Worm (Caenorhabditis elegans) whole organism, L1 larva: ENCODE data around the gene srx-82.

Experiments used
- C04F5.9 ChIP-seq: sonication (generic microtip); optimal IDR thresholded peaks from 2 replicates; lab custom pipeline; 2016; ENCODE audit warnings: missing genetic modification characterization, missing compliant biosample characterization
- C16A3.4 ChIP-seq: fragments of 150-350 bp; optimal IDR thresholded peaks from 2 replicates; lab custom pipeline; 2014; ENCODE audit warnings: missing biosample characterization, missing genetic modification characterization
- F16B12.6 ChIP-seq: fragments of 150-350 bp; optimal IDR thresholded peaks from 2 replicates; lab custom pipeline; 2014; ENCODE audit warnings: missing biosample characterization, missing genetic modification characterization
- aha-1 ChIP-seq: fragments of 150-350 bp; optimal IDR thresholded peaks from 2 replicates; lab custom pipeline; 2014; ENCODE audit warnings: missing biosample characterization, missing genetic modification characterization
- aly-2 ChIP-seq: fragments of 150-350 bp; optimal IDR thresholded peaks from 2 replicates; lab custom pipeline; 2014; ENCODE audit warnings: missing biosample characterization, missing genetic modification characterization
- blmp-1 ChIP-seq: fragments of 150-350 bp; optimal IDR thresholded peaks from 2 replicates; lab custom pipeline; 2014; ENCODE audit warnings: missing biosample characterization, missing genetic modification characterization
- ceh-8 ChIP-seq: fragments of 200-800 bp; sonication (Bioruptor generic); optimal IDR thresholded peaks from 2 replicates; lab custom pipeline; 2018; ENCODE audit warnings: mild to moderate bottlenecking, missing genetic modification characterization, moderate library complexity, missing compliant biosample characterization
- ceh-82 ChIP-seq, 3 experiments: fragments of 150-350 bp in 1 of 3; sonication (generic microtip) in 2 of 3; optimal IDR thresholded peaks; 2 replicates each; lab custom pipeline; 2014 to 2017; ENCODE audit warnings: missing biosample characterization in 3 of 3, missing genetic modification characterization in 3 of 3
- efl-1 ChIP-seq, 4 experiments: fragments of 150-350 bp; optimal IDR thresholded peaks in 3 of 4; peaks in 1 of 4; 1 replicate in 1 of 4; 2 replicates in 3 of 4; lab custom pipeline; 2014; ENCODE audit warnings: missing biosample characterization in 2 of 4, missing genetic modification characterization in 2 of 4, missing genetic modification reagents in 2 of 4
- efl-3 ChIP-seq: fragments of 200-800 bp; sonication (Bioruptor generic); optimal IDR thresholded peaks from 2 replicates; lab custom pipeline; 2018; ENCODE audit warnings: mild to moderate bottlenecking, missing genetic modification characterization, missing compliant biosample characterization
- egl-13 ChIP-seq: sonication (generic microtip); optimal IDR thresholded peaks from 2 replicates; lab custom pipeline; 2016; ENCODE audit warnings: missing genotype, missing genetic modification reagents, missing genetic modification characterization, missing compliant biosample characterization
- elt-2 ChIP-seq: sonication (generic microtip); optimal IDR thresholded peaks from 2 replicates; lab custom pipeline; 2016; ENCODE audit warnings: missing genetic modification characterization, mild to moderate bottlenecking, inconsistent platforms, missing compliant biosample characterization, missing genetic modification reagents
- elt-3 ChIP-seq, 6 experiments: fragments of 150-350 bp in 1 of 6; sonication (generic microtip); optimal IDR thresholded peaks; 2 replicates each; lab custom pipeline; 2017 to 2018; ENCODE audit warnings: missing biosample characterization in 6 of 6, missing genetic modification characterization in 6 of 6, inconsistent platforms in 1 of 6
- fkh-4 ChIP-seq: sonication (generic microtip); optimal IDR thresholded peaks from 2 replicates; lab custom pipeline; 2016; ENCODE audit warnings: missing compliant biosample characterization, missing genetic modification characterization, borderline replicate concordance
- fos-1 ChIP-seq: fragments of 150-350 bp; optimal IDR thresholded peaks from 2 replicates; lab custom pipeline; 2014; ENCODE audit warnings: missing biosample characterization, missing genetic modification characterization
- grh-1 ChIP-seq: fragments of 200-800 bp; sonication (Bioruptor generic); IDR thresholded peaks from 2 replicates; pipeline ENCODE4 v1.3.6; 2022; ENCODE audit warnings: missing genetic modification reagents, missing genetic modification characterization, missing compliant biosample characterization
- hlh-4 ChIP-seq: sonication (generic microtip); optimal IDR thresholded peaks from 2 replicates; lab custom pipeline; 2016; ENCODE audit warnings: mild to moderate bottlenecking, missing genetic modification characterization, missing compliant biosample characterization
- hpl-2 ChIP-seq: fragments of 150-350 bp; optimal IDR thresholded peaks from 2 replicates; lab custom pipeline; 2014; ENCODE audit warnings: missing biosample characterization, missing genetic modification reagents, missing genetic modification characterization
- irx-1 ChIP-seq: sonication (generic microtip); optimal IDR thresholded peaks from 2 replicates; lab custom pipeline; 2016; ENCODE audit warnings: missing genetic modification characterization, missing compliant biosample characterization
- jun-1 ChIP-seq: fragments of 150-350 bp; optimal IDR thresholded peaks from 2 replicates; lab custom pipeline; 2014; ENCODE audit warnings: missing biosample characterization, missing genetic modification reagents, missing genetic modification characterization
- lin-13 ChIP-seq: fragments of 150-350 bp; optimal IDR thresholded peaks from 2 replicates; lab custom pipeline; 2014; ENCODE audit warnings: missing biosample characterization, missing genetic modification reagents, missing genetic modification characterization
- lin-14 ChIP-seq: fragments of 200-800 bp; sonication (Bioruptor generic); optimal IDR thresholded peaks from 2 replicates; lab custom pipeline; 2018; ENCODE audit warnings: mild to moderate bottlenecking, missing genetic modification characterization, moderate library complexity, missing compliant biosample characterization
- lin-35 ChIP-seq, 2 experiments: fragments of 150-350 bp; optimal IDR thresholded peaks; 2 replicates each; lab custom pipeline; 2014; ENCODE audit warnings: missing biosample characterization in 2 of 2, missing genetic modification characterization in 2 of 2, missing genetic modification reagents in 2 of 2
- lin-39 ChIP-seq: fragments of 150-350 bp; optimal IDR thresholded peaks from 2 replicates; lab custom pipeline; 2014; ENCODE audit warnings: missing biosample characterization, missing genetic modification reagents, missing genetic modification characterization
- lsy-2 ChIP-seq, 2 experiments: fragments of 150-350 bp; optimal IDR thresholded peaks; 2 replicates each; lab custom pipeline; 2014; ENCODE audit warnings: missing biosample characterization in 2 of 2, missing genetic modification characterization in 2 of 2
- mdl-1 ChIP-seq, 2 experiments: fragments of 150-350 bp; optimal IDR thresholded peaks; 2 replicates each; lab custom pipeline; 2014 to 2017; ENCODE audit warnings: missing biosample characterization in 2 of 2, missing genetic modification characterization in 2 of 2, inconsistent platforms in 1 of 2
- mep-1 ChIP-seq: fragments of 150-350 bp; optimal IDR thresholded peaks from 2 replicates; lab custom pipeline; 2014; ENCODE audit warnings: missing biosample characterization, missing genetic modification characterization
- nhr-19 ChIP-seq: fragments of 200-800 bp; sonication (Bioruptor generic); conservative IDR thresholded peaks from 2 replicates; pipeline ENCODE4 v1.3.6; 2022; ENCODE audit warnings: missing genetic modification characterization, missing compliant biosample characterization
- nhr-20 ChIP-seq: sonication (generic microtip); optimal IDR thresholded peaks from 2 replicates; lab custom pipeline; 2016; ENCODE audit warnings: mild to moderate bottlenecking, missing genetic modification characterization, missing compliant biosample characterization
- nhr-71 ChIP-seq: sonication (generic microtip); optimal IDR thresholded peaks from 2 replicates; lab custom pipeline; 2016; ENCODE audit warnings: mild to moderate bottlenecking, missing genetic modification characterization, moderate library complexity, missing compliant biosample characterization
- nhr-85 ChIP-seq: sonication (generic microtip); peaks from one replicate; lab custom pipeline; 2016; ENCODE audit warnings: missing genetic modification characterization, inconsistent platforms, missing compliant biosample characterization
- nhr-90 ChIP-seq: sonication (generic microtip); optimal IDR thresholded peaks from 2 replicates; lab custom pipeline; 2016; ENCODE audit warnings: mild to moderate bottlenecking, missing genetic modification characterization, missing compliant biosample characterization; ENCODE audit not compliant: poor library complexity
- pqm-1 ChIP-seq: sonication (generic microtip); optimal IDR thresholded peaks from 3 replicates; lab custom pipeline; 2017; ENCODE audit warnings: missing biosample characterization, missing genetic modification characterization
- snpc-4 ChIP-seq: fragments of 150-350 bp; optimal IDR thresholded peaks from 2 replicates; lab custom pipeline; 2014; ENCODE audit warnings: missing biosample characterization, missing genetic modification characterization
- snu-23 ChIP-seq: sonication (generic microtip); optimal IDR thresholded peaks from 2 replicates; lab custom pipeline; 2016; ENCODE audit warnings: missing genetic modification characterization, missing compliant biosample characterization
- swsn-7 ChIP-seq: sonication (generic microtip); optimal IDR thresholded peaks from 2 replicates; lab custom pipeline; 2016; ENCODE audit warnings: missing genetic modification characterization, missing compliant biosample characterization
- tbx-2 ChIP-seq: sonication (generic microtip); optimal IDR thresholded peaks from 2 replicates; lab custom pipeline; 2016; ENCODE audit warnings: missing genetic modification characterization, missing compliant biosample characterization
- tlp-1 ChIP-seq: fragments of 150-350 bp; optimal IDR thresholded peaks from 2 replicates; lab custom pipeline; 2014; ENCODE audit warnings: missing biosample characterization, missing genetic modification characterization
- unc-86 ChIP-seq: sonication (generic microtip); optimal IDR thresholded peaks from 2 replicates; lab custom pipeline; 2016; ENCODE audit warnings: missing genetic modification characterization, missing compliant biosample characterization
- vab-15 ChIP-seq: sonication (generic microtip); optimal IDR thresholded peaks from 2 replicates; lab custom pipeline; 2017; ENCODE audit warnings: missing genotype, mild to moderate bottlenecking, missing genetic modification characterization, missing compliant biosample characterization
- xbp-1 ChIP-seq: sonication (generic microtip); optimal IDR thresholded peaks from 2 replicates; lab custom pipeline; 2016; ENCODE audit warnings: missing genetic modification characterization, missing compliant biosample characterization
- zag-1 ChIP-seq: fragments of 150-350 bp; optimal IDR thresholded peaks from 2 replicates; lab custom pipeline; 2014; ENCODE audit warnings: missing biosample characterization, missing genetic modification characterization
- zip-4 ChIP-seq: fragments of 200-800 bp; sonication (Bioruptor generic); optimal IDR thresholded peaks from 2 replicates; lab custom pipeline; 2018; ENCODE audit warnings: mild to moderate bottlenecking, missing genetic modification characterization, moderate library complexity, missing compliant biosample characterization
- ztf-11 ChIP-seq, 2 experiments: sonication (generic microtip); optimal IDR thresholded peaks; 2 replicates each; lab custom pipeline; 2016 to 2017; ENCODE audit warnings: missing genetic modification characterization in 2 of 2, missing biosample characterization in 1 of 2, missing compliant biosample characterization in 1 of 2

The srx-82 gene

DNA sequence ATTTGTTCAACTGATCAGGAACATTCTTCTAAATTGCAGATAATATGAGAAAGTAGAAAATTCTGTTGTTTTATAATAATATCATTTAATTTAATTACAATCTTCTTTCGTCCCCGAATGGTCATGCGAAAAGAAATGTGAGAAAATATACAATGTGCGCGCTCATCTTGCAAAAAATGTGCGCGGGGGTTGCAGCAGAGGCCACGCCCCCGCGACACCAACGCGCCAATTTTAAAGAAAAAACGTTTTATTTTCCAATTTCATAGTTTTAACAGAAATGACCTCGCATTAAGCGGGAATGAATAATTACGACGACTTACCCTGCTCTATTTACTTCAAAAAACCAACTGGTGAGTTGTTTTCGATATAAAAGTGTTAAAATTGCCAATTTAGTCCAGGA lies 20.9 kb downstream of the srx-82 start, which contains the start of gene sas-5 (continued):
- TF ChIP-seq tbx-2 (tag; lab: Kevin White, UChicago) (peak; percentile 78), lin-13 (peak; percentile 57), lin-39 (tag; lab: Kevin White, UChicago) (peak; percentile 35), nhr-90 (tag; lab: Kevin White, UChicago) (peak; percentile 86), hpl-2 (GFP tag; lab: Kevin White, UChicago) (peak; percentile 34), lsy-2 (tag; optimal IDR thresholded peaks at IDR 0.05; lab: Kevin White, UChicago) (peak; percentile 75 to 76), snu-23 (GFP tag; lab: Kevin White, UChicago) (peak; percentile 86), elt-2 (tag; lab: Kevin White, UChicago) (peak; percentile 64), efl-3 (no peak), hlh-4 (tag; lab: Kevin White, UChicago) (no peak), grh-1 (GFP tag; lab: Robert Waterston, UW) (peak; percentile 65), lin-35 (GFP tag; optimal IDR thresholded peaks at IDR 0.05; lab: Kevin White, UChicago) (peak; percentile 86 to 95), nhr-71 (peak; percentile 88), zip-4 (GFP tag; lab: Kevin White, UChicago) (peak; percentile 41), jun-1 (peak; percentile 21), tlp-1 (tag; lab: Kevin White, UChicago) (no peak), xbp-1 (tag; lab: Kevin White, UChicago) (peak; percentile 80), ceh-8 (peak; percentile 66), C16A3.4 (tag; lab: Kevin White, UChicago) (peak; percentile 77), aly-2 (no peak), snpc-4 (tag; lab: Kevin White, UChicago) (peak; percentile 86), F16B12.6 (tag; lab: Kevin White, UChicago) (peak; percentile 37), aha-1 (tag; lab: Kevin White, UChicago) (no peak), egl-13 (tag; lab: Kevin White, UChicago) (peak; percentile 49), vab-15 (tag; lab: Kevin White, UChicago) (no peak), ztf-11 (tag; optimal IDR thresholded peaks at IDR 0.05; lab: Kevin White, UChicago) (peak in 1 of 2 experiments; percentile 61), zag-1 (tag; lab: Kevin White, UChicago) (no peak), irx-1 (tag; lab: Kevin White, UChicago) (peak; percentile 59), C04F5.9 (tag; lab: Kevin White, UChicago) (peak; percentile 4), nhr-19 (GFP tag; lab: Robert Waterston, UW) (peak; percentile 82), efl-1 (optimal IDR thresholded peaks at IDR 0.05; lab: Kevin White, UChicago) (peak; percentile 51 to 93), efl-1 (GFP tag; optimal IDR thresholded peaks at IDR 0.05 in 1 of 2; lab: Kevin White, UChicago) (peak; percentile 89 to 99), pqm-1 (no peak), ceh-82 (tag; optimal IDR thresholded peaks at IDR 0.05; lab: Kevin White, UChicago) (peak; percentile 95 to 96 (median 96)), mdl-1 (tag; optimal IDR thresholded peaks at IDR 0.05; lab: Kevin White, UChicago) (peak in 1 of 2 experiments; percentile 65)

DNA sequence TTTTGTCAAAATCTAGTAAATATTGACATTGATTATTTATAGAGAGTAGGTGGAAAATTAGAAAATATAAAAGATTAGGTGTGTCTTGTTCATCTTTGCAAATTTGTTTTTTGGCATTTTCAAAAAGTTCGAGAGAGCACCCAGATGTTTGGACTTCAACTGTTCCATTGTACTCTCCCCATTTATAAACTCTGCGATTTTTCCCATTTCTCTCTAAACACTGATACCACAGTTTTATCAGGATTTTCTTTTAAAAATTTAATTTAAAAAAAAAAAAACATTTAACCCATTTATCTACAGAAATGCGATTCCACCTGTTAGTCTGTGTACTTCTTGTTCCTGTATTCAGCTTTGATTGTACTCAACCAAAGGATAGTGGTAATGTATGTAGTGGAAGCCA lies 23.5 kb downstream of the srx-82 start, which contains the start of gene tag-290:
TSS of gene tag-290 (plus strand) at position 301 of the 400 bp plus-strand sequence.
- TF ChIP-seq zag-1 (tag; lab: Kevin White, UChicago), result no peak
- TF ChIP-seq swsn-7, result no peak
- TF ChIP-seq nhr-19 (GFP tag; lab: Robert Waterston, UW), result no peak
- no peak for TF ChIP-seq hlh-4 (tag; lab: Kevin White, UChicago)
- no peak for TF ChIP-seq nhr-20 (tag; lab: Kevin White, UChicago)
- no peak for TF ChIP-seq pqm-1
- TF ChIP-seq, all 84 proteins: peak for 0

DNA sequence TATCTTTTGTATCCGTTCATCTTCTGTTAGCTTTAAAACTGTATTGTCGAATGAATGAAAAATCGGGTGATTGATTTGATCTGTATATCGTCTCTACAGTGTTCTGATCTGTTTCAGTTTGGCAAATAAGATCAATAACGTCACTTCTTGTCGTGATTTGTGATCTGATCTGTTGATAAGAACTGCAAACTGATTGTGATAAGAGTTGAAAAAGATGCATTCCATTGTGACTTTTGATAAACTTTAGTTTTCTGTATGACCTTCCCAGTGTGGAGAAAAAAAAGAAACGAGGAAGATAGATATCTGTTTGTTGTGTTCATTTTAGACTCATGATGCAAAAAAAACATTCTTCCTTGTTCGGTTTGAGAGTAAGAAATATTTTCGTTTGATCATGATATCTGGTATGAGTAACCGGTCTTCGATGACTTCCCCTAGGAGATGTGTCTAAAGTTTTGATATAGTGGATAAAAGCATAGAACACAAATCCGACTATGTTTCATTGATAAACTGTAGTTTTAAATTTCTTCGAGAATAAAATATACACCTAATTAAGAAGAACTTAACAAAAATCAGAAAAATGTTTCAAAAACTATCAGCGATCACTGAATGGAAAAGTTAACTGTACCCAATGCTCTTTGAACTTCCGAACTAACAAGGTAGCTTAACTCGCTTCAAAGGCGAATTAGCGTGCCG lies 25.4 kb downstream of the srx-82 start:
- TF ChIP-seq mep-1 (tag; lab: Kevin White, UChicago), result peak; percentile 40
- peak; percentile 5 for TF ChIP-seq blmp-1
- TF ChIP-seq nhr-85, result peak; percentile 93
- no peak for TF ChIP-seq mdl-1 (tag; optimal IDR thresholded peaks at IDR 0.05; lab: Kevin White, UChicago)
- TF ChIP-seq lin-35 (GFP tag; optimal IDR thresholded peaks at IDR 0.05; lab: Kevin White, UChicago), result peak in 1 of 2 experiments; percentile 0
- no peak for TF ChIP-seq grh-1 (GFP tag; lab: Robert Waterston, UW)
- peak; percentile 64 for TF ChIP-seq nhr-71
- peak; percentile 49 for TF ChIP-seq nhr-90 (tag; lab: Kevin White, UChicago)
- peak; percentile 77 for TF ChIP-seq nhr-20 (tag; lab: Kevin White, UChicago)
- TF ChIP-seq nhr-19 (GFP tag; lab: Robert Waterston, UW), result 0 out of 2 replicates have a peak, but pooled peaks have one; percentile 15
- peak; percentile 49 for TF ChIP-seq snu-23 (GFP tag; lab: Kevin White, UChicago)
- peak; percentile 46 for TF ChIP-seq tbx-2 (tag; lab: Kevin White, UChicago)
- no peak for TF ChIP-seq efl-3
- no peak for TF ChIP-seq fkh-4 (tag; lab: Kevin White, UChicago)
- peak; percentile 69 for TF ChIP-seq lin-14 (GFP tag; lab: Kevin White, UChicago)
- peak; percentile 89 for TF ChIP-seq elt-2 (tag; lab: Kevin White, UChicago)
- no peak for TF ChIP-seq unc-86 (tag; lab: Kevin White, UChicago)
- no peak for TF ChIP-seq efl-1 (optimal IDR thresholded peaks at IDR 0.05; lab: Kevin White, UChicago)
- peak in 1 of 2 experiments; percentile 20 for TF ChIP-seq efl-1 (GFP tag; optimal IDR thresholded peaks at IDR 0.05 in 1 of 2; lab: Kevin White, UChicago)
- no peak for TF ChIP-seq fos-1 (tag; lab: Kevin White, UChicago)
- TF ChIP-seq elt-3 (tag; optimal IDR thresholded peaks at IDR 0.05; lab: Kevin White, UChicago), result peak in 3 of 6 experiments; percentile 69 to 96 (median 94)
- TF ChIP-seq, all 84 proteins: peak for 14
